Fruit fly (Drosophila melanogaster) whole organism, pupa: Measurements from ENCODE around the gene CG14455.

Experiments
- CG10348 ChIP-seq: fragments of 200-800 bp; sonication (Bioruptor generic); IDR thresholded peaks from 2 replicates; pipeline ENCODE4 v1.3.6; 2022; ENCODE audit warnings: missing biosample characterization, missing genetic modification characterization
- CG14655 ChIP-seq: fragments of 200-800 bp; sonication (Bioruptor generic); optimal IDR thresholded peaks from 3 replicates; lab custom pipeline; 2017; ENCODE audit warnings: mild to moderate bottlenecking, missing biosample characterization, missing genetic modification reagents, missing genetic modification characterization
- CG8159 ChIP-seq: fragments of 200-800 bp; sonication (Bioruptor generic); optimal IDR thresholded peaks from 3 replicates; lab custom pipeline; 2018; ENCODE audit warnings: missing biosample characterization, mild to moderate bottlenecking, missing genetic modification characterization, moderate library complexity
- Pif1B ChIP-seq: fragments of 200-800 bp; sonication (Bioruptor generic); optimal IDR thresholded peaks from 3 replicates; lab custom pipeline; 2016; ENCODE audit warnings: missing biosample characterization, missing genetic modification characterization
- Snoo ChIP-seq: fragments of 200-800 bp; sonication (Bioruptor generic); optimal IDR thresholded peaks from 3 replicates; lab custom pipeline; 2017; ENCODE audit warnings: missing biosample characterization, mild to moderate bottlenecking, missing genetic modification characterization, inconsistent platforms

- TF ChIP-seq CG14655 (GFP tag; lab: Kevin White, UChicago) (no peak), CG10348 (GFP tag; lab: Robert Waterston, UW) (no peak), Pif1B (GFP tag; lab: Kevin White, UChicago) (no peak), CG8159 (no peak), Snoo (tag; lab: Kevin White, UChicago) (no peak)
Observed at dm6 chr3L:22647627-22648026, 39.3 kb downstream of the CG14455 start, which contains the start of gene CG33769.
